Worm (Caenorhabditis elegans) whole organism, L4/young adult: ENCODE measurements around the gene K03H1.7.

Source experiments
- W03F9.2 ChIP-seq: fragments of 150-350 bp; optimal IDR thresholded peaks from 2 replicates; lab custom pipeline; 2014; ENCODE audit warnings: missing biosample characterization, missing genetic modification characterization
- him-1 ChIP-seq: sonication (generic microtip); optimal IDR thresholded peaks from 2 replicates; lab custom pipeline; 2016; ENCODE audit warnings: missing genotype, missing genetic modification reagents, missing genetic modification characterization, missing compliant biosample characterization

ce11 chrIII:9988352-9988751 is 41.1 kb downstream of the K03H1.7 start, which contains the start of gene C05B5.1:
- TF ChIP-seq W03F9.2 (tag; lab: Kevin White, UChicago) (no peak), him-1 (tag; lab: Kevin White, UChicago) (no peak)
